Worm (Caenorhabditis elegans) whole organism, L2 larva: ENCODE results near the gene lgc-14.

Experiments used
- alr-1 ChIP-seq: fragments of 150-350 bp; optimal IDR thresholded peaks from 2 replicates; lab custom pipeline; 2014; ENCODE audit warnings: missing biosample characterization, missing genetic modification characterization
- ama-1 ChIP-seq: fragments of 150-350 bp; optimal IDR thresholded peaks from 2 replicates; lab custom pipeline; 2018; ENCODE audit warnings: inconsistent platforms
- ceh-16 ChIP-seq: fragments of 150-350 bp; optimal IDR thresholded peaks from 2 replicates; lab custom pipeline; 2014; ENCODE audit warnings: missing biosample characterization, missing genetic modification characterization
- elt-1 ChIP-seq: fragments of 150-350 bp; optimal IDR thresholded peaks from 2 replicates; lab custom pipeline; 2014; ENCODE audit warnings: missing biosample characterization, missing genetic modification characterization
- elt-3 ChIP-seq: sonication (generic microtip); optimal IDR thresholded peaks from 2 replicates; lab custom pipeline; 2017; ENCODE audit warnings: missing biosample characterization, missing genetic modification characterization
- nhr-6 ChIP-seq: fragments of 150-350 bp; optimal IDR thresholded peaks from 2 replicates; lab custom pipeline; 2014; ENCODE audit warnings: missing biosample characterization, missing genetic modification characterization
- skn-1 ChIP-seq: sonication (generic microtip); optimal IDR thresholded peaks from 2 replicates; lab custom pipeline; 2017; ENCODE audit warnings: missing biosample characterization, missing genetic modification characterization
- sma-9 ChIP-seq, 2 experiments: fragments of 150-350 bp in 1 of 2; sonication (generic microtip) in 1 of 2; optimal IDR thresholded peaks; 2 replicates each; lab custom pipeline; 2014 to 2016; ENCODE audit warnings: missing genetic modification characterization in 2 of 2, mild to moderate bottlenecking in 1 of 2, missing biosample characterization in 1 of 2, missing compliant biosample characterization in 1 of 2, missing genetic modification reagents in 1 of 2, moderate library complexity in 1 of 2
- unc-39 ChIP-seq: fragments of 150-350 bp; optimal IDR thresholded peaks from 2 replicates; lab custom pipeline; 2014; ENCODE audit warnings: missing biosample characterization, missing genetic modification characterization
- zag-1 ChIP-seq: fragments of 150-350 bp; optimal IDR thresholded peaks from 2 replicates; lab custom pipeline; 2014; ENCODE audit warnings: missing biosample characterization, missing genetic modification characterization

DNA sequence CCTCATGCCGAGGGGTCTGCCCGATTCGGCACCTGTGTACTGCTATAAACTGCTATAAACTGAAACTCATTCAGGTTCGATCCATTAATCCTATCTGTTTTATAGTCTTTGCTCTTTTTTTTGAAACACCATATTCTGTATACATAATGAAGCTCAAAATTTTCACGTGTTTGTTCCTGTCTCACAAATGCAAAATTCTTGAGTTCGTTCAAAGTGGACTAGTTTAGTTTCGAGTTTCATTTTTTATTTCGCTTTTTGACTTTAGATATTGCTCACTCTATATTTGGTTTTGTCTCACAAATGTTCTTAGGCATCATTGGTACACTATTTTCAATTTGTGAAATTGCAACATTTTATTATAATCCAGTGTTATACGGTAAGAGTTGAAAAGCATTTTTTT, 10.0 kb downstream of the lgc-14 start, which contains the start of gene lgc-17:
- TF ChIP-seq nhr-6 (tag; lab: Kevin White, UChicago) (no peak), alr-1 (no peak), ceh-16 (tag; lab: Kevin White, UChicago) (no peak), elt-3 (tag; lab: Kevin White, UChicago) (no peak), ama-1 (lab: Kevin White, UChicago) (no peak), elt-1 (no peak), zag-1 (tag; lab: Kevin White, UChicago) (no peak), sma-9 (GFP tag; optimal IDR thresholded peaks at IDR 0.05; lab: Kevin White, UChicago) (no peak), sma-9 (tag; optimal IDR thresholded peaks at IDR 0.05; lab: Kevin White, UChicago) (no peak), unc-39 (no peak), skn-1 (tag; lab: Kevin White, UChicago) (no peak)
